Fruit fly (Drosophila melanogaster): ENCODE data around the gene Jon66Ci.

The Jon66Ci gene

DNA sequence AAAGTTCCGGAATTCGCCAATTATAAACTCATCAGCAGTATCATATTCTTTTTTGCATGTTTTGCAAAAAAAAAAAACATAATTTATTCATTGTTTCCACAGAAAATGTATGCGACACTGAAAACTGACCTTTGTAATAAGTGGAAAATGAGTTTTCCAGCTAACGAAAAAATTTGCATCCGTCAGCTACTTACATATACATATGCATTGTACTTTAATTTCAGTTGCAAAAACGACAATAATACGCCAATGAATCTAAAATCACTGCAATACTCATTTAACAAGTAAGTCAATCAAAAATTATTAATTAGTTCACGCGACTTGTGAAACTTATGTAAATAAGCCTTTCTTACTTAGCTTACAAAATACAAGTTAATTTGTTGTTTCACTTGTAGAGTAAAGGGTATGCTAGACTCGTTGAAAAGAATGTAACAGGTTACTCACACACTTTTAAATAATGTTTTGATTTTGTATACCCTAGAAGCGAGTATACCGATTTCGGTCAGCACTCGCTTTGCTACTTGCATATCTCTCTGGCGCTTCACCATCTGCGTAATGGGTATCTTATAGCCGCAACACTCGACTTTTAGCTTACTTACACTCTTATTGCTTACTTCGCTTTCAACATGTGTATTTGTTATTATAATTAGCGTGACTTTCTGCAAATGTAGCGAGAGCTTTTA is 7.6 kb downstream of the Jon66Ci start (continued):
- TF ChIP-seq Ptx1 (GFP tag; IDR thresholded peaks at IDR 0.05) (peak; percentile 52; the same call in 1 of the 2 replicates), Taf1 (GFP tag; IDR thresholded peaks at IDR 0.05) (no peak), Mrtf (GFP tag; IDR thresholded peaks at IDR 0.05) (no peak), bsh (GFP tag; optimal IDR thresholded peaks at IDR 0.05) (peak in 1 of 2 experiments; percentile 45), esg (GFP tag; conservative IDR thresholded peaks at IDR 0.05) (0 out of 2 replicates have a peak, but pooled peaks have one; percentile 15), BtbVII (GFP tag; optimal IDR thresholded peaks at IDR 0.05) (no peak), eyg (GFP tag; optimal IDR thresholded peaks at IDR 0.05) (peak; percentile 16), CG8290 (GFP tag; optimal IDR thresholded peaks at IDR 0.05) (no peak), CG8290 (tag; optimal IDR thresholded peaks at IDR 0.05) (no peak), CrebB (tag; optimal IDR thresholded peaks at IDR 0.05) (no peak), CG6791 (GFP tag; IDR thresholded peaks at IDR 0.05; ENCODE audit: partially characterized antibody) (0 out of 3 replicates have a peak, but pooled peaks have one; percentile 25), Hmr (GFP tag; optimal IDR thresholded peaks at IDR 0.05) (no peak), CG34376 (GFP tag; optimal IDR thresholded peaks at IDR 0.05) (no peak), CG14965 (GFP tag; optimal IDR thresholded peaks at IDR 0.05; ENCODE audit: borderline replicate concordance) (no peak), CG12219 (GFP tag; optimal IDR thresholded peaks at IDR 0.05) (no peak), mirr (GFP tag; optimal IDR thresholded peaks at IDR 0.05) (no peak), CG10321 (GFP tag; IDR thresholded peaks at IDR 0.05) (no peak), CG6654 (GFP tag; optimal IDR thresholded peaks at IDR 0.05) (no peak), CG8478 (optimal IDR thresholded peaks at IDR 0.05) (no peak), D19B (GFP tag; optimal IDR thresholded peaks at IDR 0.05) (no peak), CG9817 (tag; optimal IDR thresholded peaks at IDR 0.05) (no peak), Blimp-1 (GFP tag; optimal IDR thresholded peaks at IDR 0.05) (no peak), dati (GFP tag; IDR thresholded peaks at IDR 0.05) (no peak), btn (GFP tag; optimal IDR thresholded peaks at IDR 0.05) (no peak), CG15011 (GFP tag; optimal IDR thresholded peaks at IDR 0.05) (no peak), sc (optimal IDR thresholded peaks at IDR 0.05) (no peak), sc (GFP tag; optimal IDR thresholded peaks at IDR 0.05) (no peak), CG17802 (tag; optimal IDR thresholded peaks at IDR 0.05) (no peak), CG4282 (GFP tag; optimal IDR thresholded peaks at IDR 0.05) (no peak), HmgD (GFP tag; optimal IDR thresholded peaks at IDR 0.05) (no peak), CG3163 (GFP tag; optimal IDR thresholded peaks at IDR 0.05) (no peak), CG13775 (GFP tag; optimal IDR thresholded peaks at IDR 0.05) (no peak), Mes4 (GFP tag; optimal IDR thresholded peaks at IDR 0.05) (no peak), zf30C (GFP tag; optimal IDR thresholded peaks at IDR 0.05) (no peak), NFAT (GFP tag; IDR thresholded peaks at IDR 0.05) (no peak), CkIIα-i1 (GFP tag; IDR thresholded peaks at IDR 0.05) (no peak), CG11398 (GFP tag; optimal IDR thresholded peaks at IDR 0.05) (no peak), tna (GFP tag; IDR thresholded peaks at IDR 0.05; ENCODE audit: partially characterized antibody) (no peak), CG14667 (GFP tag; IDR thresholded peaks at IDR 0.05) (no peak), Nf-YA (GFP tag; IDR thresholded peaks at IDR 0.05) (no peak), ERR (GFP tag; optimal IDR thresholded peaks at IDR 0.05) (no peak), sens-2 (GFP tag; IDR thresholded peaks at IDR 0.05) (no peak), stwl (tag; optimal IDR thresholded peaks at IDR 0.05) (no peak), CG13424 (tag; optimal IDR thresholded peaks at IDR 0.05) (no peak), bbx (GFP tag; IDR thresholded peaks at IDR 0.05; ENCODE audit: partially characterized antibody) (no peak), danr (GFP tag; IDR thresholded peaks at IDR 0.05) (no peak), bab2 (GFP tag; optimal IDR thresholded peaks at IDR 0.05) (peak; percentile 12), CG15696 (tag; optimal IDR thresholded peaks at IDR 0.05) (no peak), bcd (GFP tag; optimal IDR thresholded peaks at IDR 0.05) (no peak), Lhr (GFP tag; optimal IDR thresholded peaks at IDR 0.05) (no peak), CG6272 (GFP tag; IDR thresholded peaks at IDR 0.05) (peak; percentile 31; the same call in 1 of the 2 replicates)

Measured in whole organism, embryonic.